Fruit fly (Drosophila melanogaster) whole organism, adult: ENCODE measurements around the gene Mocs2A.
A peak's percentile ranks its signal among the peaks of the same experiment; 100 is the strongest.

Experiments used
- CG11617 ChIP-seq: fragments of 200-800 bp; sonication (Bioruptor generic); optimal IDR thresholded peaks from 2 replicates; lab custom pipeline; 2017; ENCODE audit warnings: mild to moderate bottlenecking, missing biosample characterization, missing genetic modification reagents, missing genetic modification characterization
- CG12768 ChIP-seq: fragments of 200-800 bp; sonication (Bioruptor generic); optimal IDR thresholded peaks from 2 replicates; lab custom pipeline; 2017; ENCODE audit warnings: missing biosample characterization, missing genetic modification characterization, mild to moderate bottlenecking, moderate library complexity, missing genetic modification reagents
- CG14711 ChIP-seq: fragments of 200-800 bp; sonication (Bioruptor generic); optimal IDR thresholded peaks from 2 replicates; lab custom pipeline; 2018; ENCODE audit warnings: missing biosample characterization, mild to moderate bottlenecking, missing genetic modification characterization, moderate library complexity
- CG1620 ChIP-seq: fragments of 200-800 bp; sonication (Bioruptor generic); optimal IDR thresholded peaks from 2 replicates; lab custom pipeline; 2016; ENCODE audit warnings: missing biosample characterization, missing genetic modification characterization
- CG33017 ChIP-seq: fragments of 200-800 bp; sonication (Bioruptor generic); optimal IDR thresholded peaks from 2 replicates; lab custom pipeline; 2018; ENCODE audit warnings: missing biosample characterization, mild to moderate bottlenecking, missing genetic modification characterization, moderate library complexity
- CG5204 ChIP-seq: fragments of 200-800 bp; sonication (Bioruptor generic); optimal IDR thresholded peaks from 2 replicates; lab custom pipeline; 2016; ENCODE audit warnings: missing biosample characterization, missing genetic modification characterization
- CG7045 ChIP-seq: fragments of 200-800 bp; sonication (Bioruptor generic); optimal IDR thresholded peaks from 2 replicates; lab custom pipeline; 2017; ENCODE audit warnings: missing biosample characterization, mild to moderate bottlenecking, missing genetic modification characterization
- CG7101 ChIP-seq: fragments of 200-800 bp; sonication (Bioruptor generic); optimal IDR thresholded peaks from 2 replicates; lab custom pipeline; 2018; ENCODE audit warnings: missing biosample characterization, mild to moderate bottlenecking, missing genetic modification characterization, moderate library complexity
- Clk ChIP-seq: fragments of 200-800 bp; sonication (Bioruptor generic); optimal IDR thresholded peaks from 2 replicates; lab custom pipeline; 2017; ENCODE audit warnings: missing biosample characterization, missing genetic modification characterization
- Crg-1 ChIP-seq: fragments of 200-800 bp; sonication (Bioruptor generic); optimal IDR thresholded peaks from 2 replicates; lab custom pipeline; 2016; ENCODE audit warnings: missing biosample characterization, missing genetic modification characterization
- Hr96 ChIP-seq: fragments of 200-800 bp; sonication (Bioruptor generic); optimal IDR thresholded peaks from 2 replicates; lab custom pipeline; 2016; ENCODE audit warnings: missing biosample characterization, missing genetic modification characterization
- Mnt ChIP-seq: fragments of 200-800 bp; sonication (Bioruptor generic); optimal IDR thresholded peaks from 2 replicates; lab custom pipeline; 2016; ENCODE audit warnings: missing biosample characterization, mild to moderate bottlenecking, missing genetic modification characterization
- bab1 ChIP-seq: fragments of 200-800 bp; sonication (Bioruptor generic); optimal IDR thresholded peaks from 3 replicates; lab custom pipeline; 2019; ENCODE audit warnings: missing biosample characterization, mild to moderate bottlenecking, missing genetic modification characterization, moderate library complexity
- cic ChIP-seq: fragments of 200-800 bp; sonication (Bioruptor generic); optimal IDR thresholded peaks from 2 replicates; lab custom pipeline; 2017; ENCODE audit warnings: missing biosample characterization, mild to moderate bottlenecking, missing genetic modification characterization, moderate library complexity
- cnc ChIP-seq, 2 experiments: fragments of >200 bp; optimal IDR thresholded peaks; 2 replicates each; lab custom pipeline; 2017
- kay ChIP-seq: fragments of 200-800 bp; sonication (Bioruptor generic); peaks from one replicate; lab custom pipeline; 2016; ENCODE audit warnings: missing biosample characterization, missing genetic modification characterization, borderline replicate concordance
- ovo ChIP-seq: fragments of 200-800 bp; sonication (Bioruptor generic); optimal IDR thresholded peaks from 2 replicates; lab custom pipeline; 2016; ENCODE audit warnings: missing biosample characterization, missing genetic modification characterization
- pad ChIP-seq: fragments of 200-800 bp; sonication (Bioruptor generic); optimal IDR thresholded peaks from 3 replicates; lab custom pipeline; 2017; ENCODE audit warnings: missing biosample characterization, missing genetic modification characterization, mild to moderate bottlenecking, moderate library complexity, missing genetic modification reagents
- tj ChIP-seq: fragments of 200-800 bp; sonication (Bioruptor generic); optimal IDR thresholded peaks from 3 replicates; lab custom pipeline; 2017; ENCODE audit warnings: missing biosample characterization, mild to moderate bottlenecking, missing genetic modification characterization, moderate library complexity
- toe ChIP-seq: fragments of 200-800 bp; sonication (Bioruptor generic); optimal IDR thresholded peaks from 2 replicates; lab custom pipeline; 2016; ENCODE audit warnings: missing biosample characterization, missing genetic modification characterization

Gene Mocs2A

dm6 chr3R:25123262-25123661 lies 3.9 kb downstream of the Mocs2A start, which contains the start of gene vig2:
Gene vig2, plus strand, starts transcription at chr3R:25123373.
- peak; percentile 31 for TF ChIP-seq CG12768 (GFP tag; lab: Kevin White, UChicago)
- peak; percentile 61 for TF ChIP-seq CG11617 (GFP tag; lab: Kevin White, UChicago)
- TF ChIP-seq CG1620 (GFP tag; lab: Kevin White, UChicago), result peak; percentile 62
- peak; percentile 33 for TF ChIP-seq CG5204 (GFP tag; lab: Kevin White, UChicago)
- TF ChIP-seq CG7045 (GFP tag; lab: Kevin White, UChicago), result peak; percentile 61
- TF ChIP-seq pad, result peak; percentile 32
- TF ChIP-seq CG33017 (tag; lab: Kevin White, UChicago), result peak; percentile 4
- peak; percentile 32 for TF ChIP-seq Mnt
- TF ChIP-seq Crg-1 (GFP tag; lab: Kevin White, UChicago), result peak; percentile 36
- peak; percentile 47 for TF ChIP-seq CG7101 (tag; lab: Kevin White, UChicago)
- peak; percentile 48 for TF ChIP-seq Hr96 (GFP tag; lab: Kevin White, UChicago)
- TF ChIP-seq tj (GFP tag; lab: Kevin White, UChicago), result peak; percentile 7
- TF ChIP-seq bab1 (GFP tag; lab: Kevin White, UChicago), result peak; percentile 14
- TF ChIP-seq ovo (GFP tag; lab: Kevin White, UChicago), result peak; percentile 37

dm6 chr3R:25122736-25123211 lies 4.4 kb downstream of the Mocs2A start, which contains the start of the genes CG31510 and TTLL5:
Gene CG31510, minus strand, starts transcription at chr3R:25122920.
Gene TTLL5, minus strand, starts transcription at chr3R:25122920.
- TF ChIP-seq CG7045 (GFP tag; lab: Kevin White, UChicago) (no peak), bab1 (GFP tag; lab: Kevin White, UChicago) (peak; percentile 37), Mnt (no peak)

dm6 chr3R:25112466-25112939 lies 14.7 kb downstream of the Mocs2A start, which contains the start of gene Nepl16:
Gene Nepl16, minus strand, starts transcription at chr3R:25112516.
- no peak for TF ChIP-seq CG7045 (GFP tag; lab: Kevin White, UChicago)
- TF ChIP-seq Crg-1 (GFP tag; lab: Kevin White, UChicago), result no peak
- no peak for TF ChIP-seq CG7101 (tag; lab: Kevin White, UChicago)
- TF ChIP-seq cic (GFP tag; lab: Kevin White, UChicago), result no peak
- TF ChIP-seq tj (GFP tag; lab: Kevin White, UChicago), result no peak
- TF ChIP-seq CG1620 (GFP tag; lab: Kevin White, UChicago), result no peak
- TF ChIP-seq ovo (GFP tag; lab: Kevin White, UChicago), result no peak
- TF ChIP-seq CG5204 (GFP tag; lab: Kevin White, UChicago), result no peak
- TF ChIP-seq CG11617 (GFP tag; lab: Kevin White, UChicago), result no peak
- TF ChIP-seq CG12768 (GFP tag; lab: Kevin White, UChicago), result no peak
- no peak for TF ChIP-seq Hr96 (GFP tag; lab: Kevin White, UChicago)
- TF ChIP-seq bab1 (GFP tag; lab: Kevin White, UChicago), result no peak
- no peak for TF ChIP-seq CG14711 (tag; lab: Kevin White, UChicago)
- TF ChIP-seq toe (GFP tag; lab: Kevin White, UChicago), result no peak
- no peak for TF ChIP-seq Mnt
- no peak for TF ChIP-seq cnc (optimal IDR thresholded peaks at IDR 0.05; lab: Kevin White, UChicago)
- TF ChIP-seq CG33017 (tag; lab: Kevin White, UChicago), result no peak
- TF ChIP-seq pad, result no peak

DNA sequence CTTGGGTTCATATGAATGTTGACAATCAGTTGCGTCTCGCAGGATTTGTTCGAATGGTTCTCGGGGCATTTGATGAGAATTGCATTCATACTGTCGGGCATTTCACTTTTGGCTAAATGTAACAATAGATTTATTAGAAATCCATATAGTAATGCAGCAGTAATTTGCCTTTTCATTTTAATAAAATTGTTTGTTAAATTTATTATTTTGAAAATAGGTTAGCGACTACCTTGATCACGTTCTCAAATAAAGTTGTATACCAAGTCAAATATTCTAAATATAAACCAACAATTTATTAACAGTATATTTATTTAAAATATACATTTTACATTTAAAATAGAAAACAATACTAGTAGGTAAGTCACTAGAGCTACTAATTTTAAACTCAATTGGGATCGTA lies 18.2 kb downstream of the Mocs2A start, which contains the start of gene CG34027:
CG34027 (minus strand) TSS at position 101 of the 400 bp plus-strand sequence.
- TF ChIP-seq toe (GFP tag; lab: Kevin White, UChicago) (no peak), CG12768 (GFP tag; lab: Kevin White, UChicago) (no peak), Clk (GFP tag; lab: Kevin White, UChicago) (no peak), bab1 (GFP tag; lab: Kevin White, UChicago) (no peak), CG1620 (GFP tag; lab: Kevin White, UChicago) (no peak)

- TF ChIP-seq toe (GFP tag; lab: Kevin White, UChicago) (no peak), CG12768 (GFP tag; lab: Kevin White, UChicago) (no peak), cnc (optimal IDR thresholded peaks at IDR 0.05; lab: Kevin White, UChicago) (no peak), CG5204 (GFP tag; lab: Kevin White, UChicago) (no peak), Clk (GFP tag; lab: Kevin White, UChicago) (no peak), tj (GFP tag; lab: Kevin White, UChicago) (no peak), CG7101 (tag; lab: Kevin White, UChicago) (no peak), pad (no peak), CG11617 (GFP tag; lab: Kevin White, UChicago) (no peak), CG7045 (GFP tag; lab: Kevin White, UChicago) (no peak), Hr96 (GFP tag; lab: Kevin White, UChicago) (no peak), CG1620 (GFP tag; lab: Kevin White, UChicago) (no peak), kay (no peak), bab1 (GFP tag; lab: Kevin White, UChicago) (no peak), ovo (GFP tag; lab: Kevin White, UChicago) (no peak), Mnt (no peak), cic (GFP tag; lab: Kevin White, UChicago) (no peak)
Measured at dm6 chr3R:25102253-25102652, 24.9 kb downstream of the Mocs2A start, which contains the start of gene CG45095. Gene CG45095, plus strand, starts transcription at chr3R:25102553.

DNA sequence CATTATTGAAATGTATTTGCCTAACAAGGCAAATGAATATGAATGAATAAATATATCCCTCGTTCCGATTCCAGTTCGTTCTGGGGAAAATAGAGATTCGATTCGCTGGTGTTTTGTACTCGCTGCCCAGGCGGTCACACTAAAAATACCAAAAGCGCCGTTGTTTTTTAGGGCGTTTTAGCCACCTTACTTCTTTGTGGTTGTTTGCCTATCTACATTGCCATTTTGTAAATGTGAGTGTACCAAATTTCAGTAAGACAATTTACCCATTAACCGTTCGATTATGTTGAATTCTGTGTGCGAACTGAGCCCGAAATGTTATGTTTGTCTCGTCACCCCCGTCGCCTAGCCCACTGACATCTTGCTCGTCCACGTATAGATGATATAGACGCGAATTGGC lies 29.7 kb downstream of the Mocs2A start, which contains the start of the genes CG33095 and CG33096:
CG33095 (plus strand) TSS at position 187 of the 400 bp plus-strand sequence.
CG33096 (plus strand) TSS at position 187 of the 400 bp plus-strand sequence.
- no peak for TF ChIP-seq cnc (optimal IDR thresholded peaks at IDR 0.05; lab: Kevin White, UChicago)
- TF ChIP-seq Mnt, result no peak
- TF ChIP-seq CG1620 (GFP tag; lab: Kevin White, UChicago), result peak; percentile 21
- TF ChIP-seq CG7101 (tag; lab: Kevin White, UChicago), result no peak
- no peak for TF ChIP-seq ovo (GFP tag; lab: Kevin White, UChicago)
- TF ChIP-seq CG7045 (GFP tag; lab: Kevin White, UChicago), result no peak
- TF ChIP-seq Crg-1 (GFP tag; lab: Kevin White, UChicago), result no peak
- TF ChIP-seq Hr96 (GFP tag; lab: Kevin White, UChicago), result no peak
